Worm (Caenorhabditis elegans) whole organism, L4/young adult: ENCODE results near the gene btbd-10.
"Not testable (repeated sequence)": the region's sequence is repeated elsewhere in the genome, so short reads cannot be mapped to it uniquely, and the experiment has no call there.

Experiments
- W03F9.2 ChIP-seq: fragments of 150-350 bp; optimal IDR thresholded peaks from 2 replicates; lab custom pipeline; 2014; ENCODE audit warnings: missing biosample characterization, missing genetic modification characterization
- dao-5 ChIP-seq: sonication (generic microtip); optimal IDR thresholded peaks from 2 replicates; lab custom pipeline; 2016; ENCODE audit warnings: missing genotype, missing genetic modification characterization, moderate library complexity, missing compliant biosample characterization
- him-1 ChIP-seq: sonication (generic microtip); optimal IDR thresholded peaks from 2 replicates; lab custom pipeline; 2016; ENCODE audit warnings: missing genotype, missing genetic modification reagents, missing genetic modification characterization, missing compliant biosample characterization

DNA sequence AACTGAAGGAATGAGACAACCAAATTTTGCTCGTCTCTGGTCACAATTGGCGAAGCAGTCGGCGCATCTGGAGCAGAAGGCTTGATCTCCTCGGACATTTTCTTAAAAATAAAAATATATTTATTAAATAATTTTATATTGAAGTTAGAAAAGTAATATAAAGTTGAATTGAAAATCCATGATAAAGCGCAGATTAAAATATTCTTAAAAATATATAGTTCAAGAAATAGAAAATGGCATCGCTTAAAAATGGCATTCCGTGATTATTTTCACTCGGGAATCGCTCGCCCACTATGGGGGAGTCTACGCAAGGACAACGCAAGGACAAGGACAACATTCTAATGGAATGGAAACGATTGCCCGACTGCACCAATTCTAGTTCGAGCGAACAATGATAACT, 1.1 kb upstream of the btbd-10 start, which contains the start of gene sgt-1:
- TF ChIP-seq him-1, W03F9.2, dao-5 (tag; lab: Kevin White, UChicago): not testable (repeated sequence)
